Fruit fly (Drosophila melanogaster) whole organism, wandering third instar larva: ENCODE data around the gene CG34310.

ENCODE experiments used
- Abd-B ChIP-seq: fragments of >200 bp; optimal IDR thresholded peaks from 2 replicates; lab custom pipeline; 2017; ENCODE audit warnings: missing biosample characterization, missing genetic modification characterization
- CG32264 ChIP-seq: fragments of 200-800 bp; sonication (Bioruptor generic); optimal IDR thresholded peaks from 2 replicates; lab custom pipeline; 2016; ENCODE audit warnings: missing biosample characterization, missing genetic modification characterization
- CG9705 ChIP-seq: fragments of 200-800 bp; sonication (Bioruptor generic); optimal IDR thresholded peaks from 2 replicates; lab custom pipeline; 2018; ENCODE audit warnings: missing biosample characterization, mild to moderate bottlenecking, missing genetic modification characterization
- CrebA ChIP-seq: fragments of 200-800 bp; sonication (Bioruptor generic); optimal IDR thresholded peaks from 2 replicates; lab custom pipeline; 2016; ENCODE audit warnings: missing biosample characterization, mild to moderate bottlenecking, missing genetic modification characterization, borderline replicate concordance
- Dfd ChIP-seq: fragments of >200 bp; optimal IDR thresholded peaks from 2 replicates; lab custom pipeline; 2017; ENCODE audit warnings: missing biosample characterization, missing genetic modification characterization
- Dif ChIP-seq: fragments of 200-275, 200-300 bp; sonication (Bioruptor generic); optimal IDR thresholded peaks from 2 replicates; lab custom pipeline; 2018; ENCODE audit warnings: missing biosample characterization, missing genetic modification characterization; ENCODE audit not compliant: partially characterized antibody
- GATAd ChIP-seq: sonication (Bioruptor generic); optimal IDR thresholded peaks from 2 replicates; lab custom pipeline; 2016; ENCODE audit warnings: missing biosample characterization, missing genetic modification characterization
- HLH106 ChIP-seq: fragments of 200-800 bp; optimal IDR thresholded peaks from 3 replicates; lab custom pipeline; 2019; ENCODE audit warnings: missing biosample characterization, mild to moderate bottlenecking, missing genetic modification characterization, moderate library complexity
- Hnf4 ChIP-seq: fragments of 200-800 bp; sonication (Bioruptor generic); optimal IDR thresholded peaks from 2 replicates; lab custom pipeline; 2016; ENCODE audit warnings: missing biosample characterization, mild to moderate bottlenecking, missing genetic modification characterization
- Hr78 ChIP-seq: fragments of >200 bp; optimal IDR thresholded peaks from 2 replicates; lab custom pipeline; 2017; ENCODE audit warnings: missing biosample characterization, missing genetic modification characterization
- Hr83 ChIP-seq: fragments of 200-300 bp; sonication (Bioruptor generic); optimal IDR thresholded peaks from 2 replicates; lab custom pipeline; 2016; ENCODE audit warnings: missing biosample characterization, mild to moderate bottlenecking, missing genetic modification characterization, moderate library complexity; ENCODE audit not compliant: poor library complexity, severe bottlenecking
- Jra ChIP-seq: sonication (Bioruptor generic); optimal IDR thresholded peaks from 2 replicates; lab custom pipeline; 2016; ENCODE audit warnings: missing biosample characterization, missing genetic modification characterization
- Mio ChIP-seq: sonication (Bioruptor generic); optimal IDR thresholded peaks from 2 replicates; lab custom pipeline; 2016; ENCODE audit warnings: missing biosample characterization, missing genetic modification characterization
- Myc ChIP-seq: fragments of >200 bp; optimal IDR thresholded peaks from 2 replicates; lab custom pipeline; 2017
- N ChIP-seq: fragments of >200 bp; optimal IDR thresholded peaks from 2 replicates; lab custom pipeline; 2018; ENCODE audit warnings: missing biosample characterization, missing external identifiers, missing genetic modification characterization
- OdsH ChIP-seq: fragments of 200-800 bp; sonication (Bioruptor generic); optimal IDR thresholded peaks from 2 replicates; lab custom pipeline; 2016; ENCODE audit warnings: missing biosample characterization, mild to moderate bottlenecking, missing genetic modification characterization
- Rel ChIP-seq, 2 experiments: fragments of 200-800 bp; sonication (Bioruptor generic) in 1 of 2; optimal IDR thresholded peaks; 2 replicates in 1 of 2; 3 replicates in 1 of 2; lab custom pipeline; 2016 to 2019; ENCODE audit warnings: mild to moderate bottlenecking in 2 of 2, missing biosample characterization in 2 of 2, missing genetic modification characterization in 2 of 2, moderate library complexity in 1 of 2
- Sp1 ChIP-seq: fragments of 200-800 bp; sonication (Bioruptor generic); optimal IDR thresholded peaks from 3 replicates; lab custom pipeline; 2019; ENCODE audit warnings: missing biosample characterization, mild to moderate bottlenecking, missing genetic modification characterization, moderate library complexity
- Vsx2 ChIP-seq: fragments of 200-300, 225-300 bp; sonication (Bioruptor generic); optimal IDR thresholded peaks from 2 replicates; lab custom pipeline; 2018; ENCODE audit warnings: missing biosample characterization, missing genetic modification characterization; ENCODE audit not compliant: partially characterized antibody
- br ChIP-seq: fragments of 200-800 bp; sonication (Bioruptor generic); optimal IDR thresholded peaks from 2 replicates; lab custom pipeline; 2016; ENCODE audit warnings: missing biosample characterization, missing genetic modification characterization
- brk ChIP-seq: fragments of 200-800 bp; sonication (Bioruptor generic); optimal IDR thresholded peaks from 2 replicates; lab custom pipeline; 2016; ENCODE audit warnings: missing biosample characterization, mild to moderate bottlenecking, missing genetic modification characterization
- dl ChIP-seq, 2 experiments: fragments of 175-275, 200-275 bp in 1 of 2; fragments of 200-275 bp in 1 of 2; sonication (Bioruptor generic); optimal IDR thresholded peaks; lab custom pipeline; 2018; ENCODE audit warnings: mild to moderate bottlenecking in 2 of 2, missing biosample characterization in 2 of 2, missing genetic modification characterization in 2 of 2, moderate library complexity in 2 of 2; ENCODE audit not compliant: partially characterized antibody in 2 of 2, insufficient read depth in 1 of 2
- dmrt93B ChIP-seq: fragments of 200-800 bp; sonication (Bioruptor generic); optimal IDR thresholded peaks from 2 replicates; lab custom pipeline; 2018; ENCODE audit warnings: missing biosample characterization, mild to moderate bottlenecking, missing genetic modification characterization
- dsf ChIP-seq: sonication (Bioruptor generic); optimal IDR thresholded peaks from 2 replicates; lab custom pipeline; 2016; ENCODE audit warnings: missing biosample characterization, missing genetic modification characterization, borderline replicate concordance
- ey ChIP-seq: fragments of 200-800 bp; sonication (Bioruptor generic); optimal IDR thresholded peaks from 2 replicates; lab custom pipeline; 2016; ENCODE audit warnings: missing biosample characterization, missing genetic modification characterization
- foxo ChIP-seq, 2 experiments: fragments of 200-800 bp; sonication (Bioruptor generic); optimal IDR thresholded peaks; 2 replicates in 1 of 2; 3 replicates in 1 of 2; lab custom pipeline; 2016 to 2017; ENCODE audit warnings: missing biosample characterization in 2 of 2, missing genetic modification characterization in 2 of 2
- fru ChIP-seq: fragments of 200-800 bp; sonication (Bioruptor generic); optimal IDR thresholded peaks from 3 replicates; lab custom pipeline; 2016; ENCODE audit warnings: missing biosample characterization, mild to moderate bottlenecking, missing genetic modification characterization
- h ChIP-seq: fragments of 200-800 bp; sonication (Bioruptor generic); optimal IDR thresholded peaks from 3 replicates; lab custom pipeline; 2016; ENCODE audit warnings: missing biosample characterization, mild to moderate bottlenecking, missing genetic modification characterization
- jim ChIP-seq: fragments of 175-275, 200-325 bp; sonication (Bioruptor generic); optimal IDR thresholded peaks from 2 replicates; lab custom pipeline; 2016; ENCODE audit warnings: missing biosample characterization, mild to moderate bottlenecking, missing genetic modification characterization
- lola ChIP-seq: fragments of >200 bp; optimal IDR thresholded peaks from 2 replicates; lab custom pipeline; 2017; ENCODE audit warnings: missing biosample characterization, missing genetic modification characterization
- pan ChIP-seq: fragments of >200 bp; optimal IDR thresholded peaks from 2 replicates; lab custom pipeline; 2017
- psq ChIP-seq: fragments of 200-800 bp; sonication (Bioruptor generic); optimal IDR thresholded peaks from 3 replicates; lab custom pipeline; 2017; ENCODE audit warnings: missing biosample characterization, mild to moderate bottlenecking, missing genetic modification characterization, moderate library complexity
- rgr ChIP-seq: fragments of 200-800 bp; sonication (Bioruptor generic); optimal IDR thresholded peaks from 3 replicates; lab custom pipeline; 2016; ENCODE audit warnings: missing biosample characterization, mild to moderate bottlenecking, missing genetic modification characterization
- sage ChIP-seq: fragments of 200-800 bp; sonication (Bioruptor generic); optimal IDR thresholded peaks from 2 replicates; lab custom pipeline; 2016; ENCODE audit warnings: missing biosample characterization, mild to moderate bottlenecking, missing genetic modification characterization
- sv ChIP-seq: fragments of 200-800 bp; sonication (Bioruptor generic); optimal IDR thresholded peaks from 3 replicates; lab custom pipeline; 2016; ENCODE audit warnings: missing biosample characterization, missing genetic modification characterization
- usp ChIP-seq: fragments of >200 bp; optimal IDR thresholded peaks from 2 replicates; lab custom pipeline; 2017; ENCODE audit warnings: missing biosample characterization, missing genetic modification characterization
- woc ChIP-seq: sonication (Bioruptor generic); optimal IDR thresholded peaks from 2 replicates; lab custom pipeline; 2016; ENCODE audit warnings: missing biosample characterization, mild to moderate bottlenecking, missing genetic modification characterization

Gene CG34310

DNA sequence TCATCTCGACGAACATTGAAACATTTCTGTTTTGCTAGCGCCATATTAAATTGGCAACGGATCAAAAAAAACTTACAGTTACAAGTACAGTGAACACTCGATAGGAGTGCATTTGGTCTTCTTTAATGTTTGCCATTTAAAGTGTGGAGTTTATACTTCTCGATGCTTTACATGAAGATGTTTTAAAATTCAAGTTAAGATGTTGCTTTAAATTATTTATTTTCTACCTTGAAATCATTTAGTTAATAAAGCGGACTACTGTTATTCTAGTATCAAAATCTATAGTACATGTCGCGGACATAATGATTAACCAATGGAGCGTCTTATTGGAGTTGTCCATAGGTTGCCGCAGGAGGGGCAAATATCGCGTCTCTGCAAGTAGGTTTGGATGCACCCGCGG is 13.1 kb downstream of the CG34310 start, which contains the start of gene cort:
cort (minus strand) TSS at position 101 of the 400 bp plus-strand sequence.
- TF ChIP-seq brk (GFP tag; lab: Kevin White, UChicago): no peak
- TF ChIP-seq Abd-B: no peak
- no peak for TF ChIP-seq Rel (GFP tag; optimal IDR thresholded peaks at IDR 0.05; lab: Kevin White, UChicago)
- no peak for TF ChIP-seq Rel (tag; optimal IDR thresholded peaks at IDR 0.05; lab: Kevin White, UChicago)
- no peak for TF ChIP-seq woc (GFP tag; lab: Kevin White, UChicago)
- no peak for TF ChIP-seq Myc
- no peak for TF ChIP-seq fru
- TF ChIP-seq dmrt93B: no peak
- no peak for TF ChIP-seq HLH106 (tag; lab: Kevin White, UChicago)
- no peak for TF ChIP-seq Jra (GFP tag; lab: Kevin White, UChicago)
- TF ChIP-seq Hr78 (GFP tag; lab: Kevin White, UChicago): no peak
- TF ChIP-seq Dfd (GFP tag; lab: Kevin White, UChicago): no peak
- TF ChIP-seq foxo (GFP tag; optimal IDR thresholded peaks at IDR 0.05; lab: Kevin White, UChicago): no peak
- TF ChIP-seq Dif (GFP tag; lab: Kevin White, UChicago): no peak
- no peak for TF ChIP-seq CG32264 (GFP tag; lab: Kevin White, UChicago)
- no peak for TF ChIP-seq CrebA
- no peak for TF ChIP-seq sage (GFP tag; lab: Kevin White, UChicago)
- TF ChIP-seq OdsH: no peak
- TF ChIP-seq usp (GFP tag; lab: Kevin White, UChicago): no peak
- TF ChIP-seq Hr83 (GFP tag; lab: Kevin White, UChicago): no peak

DNA sequence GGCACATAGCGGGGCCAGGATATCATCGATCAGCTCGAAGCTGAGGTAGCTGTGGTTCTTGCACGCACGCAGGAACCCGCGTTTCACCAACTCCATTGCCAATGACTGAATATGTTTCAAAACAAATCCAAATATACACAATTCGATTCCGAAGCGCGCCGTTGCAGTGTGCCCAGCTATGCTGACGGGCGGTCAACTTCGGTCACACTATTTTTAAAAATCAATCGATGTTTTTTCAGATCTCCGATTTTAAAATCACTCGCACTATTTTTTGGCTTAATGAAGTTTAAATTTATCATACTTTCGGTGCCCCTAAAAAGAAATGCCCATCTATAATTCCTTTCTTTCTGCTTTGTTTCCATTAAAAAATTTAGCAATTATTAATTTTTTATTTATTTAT is 14.0 kb downstream of the CG34310 start, which contains the start of gene Nse1:
Nse1 (minus strand) TSS at position 173 of the 400 bp plus-strand sequence.
- TF ChIP-seq Hr83 (GFP tag; lab: Kevin White, UChicago) (no peak), rgr (GFP tag; lab: Kevin White, UChicago) (no peak), Hnf4 (no peak)

DNA sequence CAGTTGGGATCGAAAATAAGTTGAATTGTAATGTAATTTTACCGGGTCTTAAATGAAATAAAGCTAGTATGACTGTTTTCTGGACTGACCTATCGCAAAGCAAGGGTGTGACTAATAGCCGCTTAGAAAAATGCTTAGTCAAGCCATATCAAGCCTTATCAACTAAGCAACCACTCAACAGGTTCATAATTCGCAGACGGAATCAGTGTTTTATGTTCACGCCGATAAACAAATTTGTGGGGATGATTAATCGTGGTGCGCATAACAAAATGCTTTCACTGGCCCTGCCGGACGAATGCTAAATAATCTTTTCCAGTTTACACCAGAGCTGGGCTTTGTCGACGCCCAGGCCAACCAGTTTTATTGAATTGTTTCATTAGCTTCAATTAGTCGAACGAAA is 19.4 kb downstream of the CG34310 start:
- no peak for TF ChIP-seq Jra (GFP tag; lab: Kevin White, UChicago)
- no peak for TF ChIP-seq sv (GFP tag; lab: Kevin White, UChicago)
- no peak for TF ChIP-seq foxo (GFP tag; optimal IDR thresholded peaks at IDR 0.05; lab: Kevin White, UChicago)
- TF ChIP-seq Vsx2 (GFP tag; lab: Kevin White, UChicago): no peak
- TF ChIP-seq dmrt93B: no peak
- TF ChIP-seq Mio (GFP tag; lab: Kevin White, UChicago): no peak
- no peak for TF ChIP-seq fru
- TF ChIP-seq, all 38 proteins: peak for 0

DNA sequence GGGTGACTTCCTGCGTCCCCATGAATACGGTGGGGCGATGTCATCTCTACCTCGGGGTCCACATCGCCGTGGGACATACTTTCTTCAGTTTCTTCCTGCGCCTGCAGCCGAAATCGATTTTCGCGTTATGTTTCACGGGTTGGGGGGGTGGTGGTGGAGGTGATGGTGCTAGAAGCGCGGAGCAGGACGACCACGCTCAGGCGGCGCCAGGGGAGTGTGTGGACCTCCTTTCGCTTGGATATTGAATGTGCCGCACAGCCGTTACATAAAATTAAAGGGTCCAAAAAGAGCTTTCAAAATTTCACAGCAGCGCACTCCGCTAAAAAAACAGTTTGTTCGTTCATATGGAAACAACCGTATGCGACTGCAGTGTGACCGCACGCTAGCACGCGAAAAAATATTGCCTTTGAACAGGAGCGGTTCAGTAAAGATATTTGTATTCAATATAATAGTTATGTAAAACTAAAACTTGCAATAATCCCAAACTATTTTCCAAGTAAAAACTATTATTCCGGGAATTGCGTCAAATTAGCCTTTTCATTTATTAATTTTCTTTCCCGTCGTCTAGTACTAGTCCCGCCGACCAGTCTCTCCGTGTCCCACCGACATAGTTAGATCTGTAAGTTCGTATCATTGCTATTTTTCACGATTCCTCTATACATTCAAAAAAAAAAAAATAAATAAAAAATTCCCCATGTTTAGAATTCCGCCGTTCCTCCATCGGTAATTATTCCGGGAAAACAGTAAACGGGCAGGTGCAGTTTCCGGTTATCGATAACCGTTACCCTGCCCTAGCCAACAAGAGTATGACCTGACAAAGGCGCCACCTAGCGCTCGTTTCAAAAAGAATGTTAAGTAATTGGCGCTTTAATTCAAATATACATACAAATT is 20.8 kb downstream of the CG34310 start, which contains the start of gene Nhe3:
Nhe3 (minus strand) TSS at position 373 of the 891 bp plus-strand sequence.
- TF ChIP-seq Hr83 (GFP tag; lab: Kevin White, UChicago): peak; percentile 44
- no peak for TF ChIP-seq Abd-B
- no peak for TF ChIP-seq usp (GFP tag; lab: Kevin White, UChicago)
- peak; percentile 86 for TF ChIP-seq sv (GFP tag; lab: Kevin White, UChicago)
- peak; percentile 78 for TF ChIP-seq rgr (GFP tag; lab: Kevin White, UChicago)
- TF ChIP-seq sage (GFP tag; lab: Kevin White, UChicago): peak; percentile 24
- TF ChIP-seq Dfd (GFP tag; lab: Kevin White, UChicago): no peak
- peak; percentile 63 for TF ChIP-seq psq (GFP tag; lab: Kevin White, UChicago)
- no peak for TF ChIP-seq lola (GFP tag; lab: Kevin White, UChicago)
- no peak for TF ChIP-seq CG32264 (GFP tag; lab: Kevin White, UChicago)
- peak; percentile 61 for TF ChIP-seq jim (GFP tag; lab: Kevin White, UChicago)
- TF ChIP-seq Dif (GFP tag; lab: Kevin White, UChicago): no peak
- TF ChIP-seq GATAd: no peak
- TF ChIP-seq Hnf4: peak; percentile 75
- peak; percentile 37 for TF ChIP-seq dsf (GFP tag; lab: Kevin White, UChicago)
- TF ChIP-seq Rel (GFP tag; optimal IDR thresholded peaks at IDR 0.05; lab: Kevin White, UChicago): no peak
- TF ChIP-seq Rel (tag; optimal IDR thresholded peaks at IDR 0.05; lab: Kevin White, UChicago): peak; percentile 46
- peak; percentile 42 for TF ChIP-seq fru
- TF ChIP-seq foxo (GFP tag; optimal IDR thresholded peaks at IDR 0.05; lab: Kevin White, UChicago): peak in 1 of 2 experiments; percentile 84
- TF ChIP-seq dmrt93B: peak; percentile 2
- TF ChIP-seq HLH106 (tag; lab: Kevin White, UChicago): peak; percentile 77
- TF ChIP-seq br (GFP tag; lab: Kevin White, UChicago): peak; percentile 80
- TF ChIP-seq Vsx2 (GFP tag; lab: Kevin White, UChicago): peak; percentile 32
- TF ChIP-seq Myc: no peak
- TF ChIP-seq Hr78 (GFP tag; lab: Kevin White, UChicago): no peak
- TF ChIP-seq ey (GFP tag; lab: Kevin White, UChicago): peak; percentile 82
- peak; percentile 68 for TF ChIP-seq Jra (GFP tag; lab: Kevin White, UChicago)
- TF ChIP-seq Sp1 (GFP tag; lab: Kevin White, UChicago): peak; percentile 72
- TF ChIP-seq pan (lab: Kevin White, UChicago): no peak
- peak; percentile 76 for TF ChIP-seq woc (GFP tag; lab: Kevin White, UChicago)
- TF ChIP-seq h (GFP tag; lab: Kevin White, UChicago): peak; percentile 85
- TF ChIP-seq dl (GFP tag; optimal IDR thresholded peaks at IDR 0.05; lab: Kevin White, UChicago; ENCODE audit: insufficient read depth in 1 of 2, partially characterized antibody in 2 of 2): no peak
- peak; percentile 53 for TF ChIP-seq CG9705 (GFP tag; lab: Kevin White, UChicago)
- no peak for TF ChIP-seq N (GFP tag; lab: Kevin White, UChicago)
